Fruit fly (Drosophila melanogaster): Measurements from ENCODE around the gene Jon25Bii.

Jon25Bii gene

DNA sequence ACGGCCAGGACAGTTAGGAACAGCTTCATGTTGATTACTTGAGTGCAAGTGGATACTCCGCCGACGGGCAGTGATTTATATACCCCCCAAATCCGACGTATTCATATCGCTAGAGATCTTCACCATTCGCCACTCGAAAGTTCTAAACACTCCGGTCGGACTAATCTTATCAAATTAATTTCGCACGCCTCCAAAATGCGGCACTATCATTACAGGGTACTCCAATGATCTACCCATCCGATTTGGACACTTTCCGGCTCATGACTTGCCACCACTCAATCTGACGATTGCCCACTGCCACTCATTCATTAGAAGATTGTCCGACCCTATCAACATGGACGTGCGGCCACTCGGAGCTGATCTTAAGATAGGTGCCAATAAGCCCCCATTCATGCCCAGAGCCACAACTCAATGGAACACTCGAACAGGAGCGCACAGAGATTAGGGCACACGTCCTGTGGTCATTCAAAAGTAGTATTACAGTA is at the start of gene Jon25Bii:
Gene Jon25Bii, minus strand, starts transcription at position 51 of the 485 bp plus-strand sequence.
- TF ChIP-seq CG8478 (optimal IDR thresholded peaks at IDR 0.05): no peak
- TF ChIP-seq Dll (optimal IDR thresholded peaks at IDR 0.05): no peak
- TF ChIP-seq psq (optimal IDR thresholded peaks at IDR 0.05): no peak
- TF ChIP-seq pan (optimal IDR thresholded peaks at IDR 0.05): no peak
- no peak for TF ChIP-seq EcR (GFP tag; optimal IDR thresholded peaks at IDR 0.05)
- TF ChIP-seq usp (GFP tag; optimal IDR thresholded peaks at IDR 0.05): no peak

DNA sequence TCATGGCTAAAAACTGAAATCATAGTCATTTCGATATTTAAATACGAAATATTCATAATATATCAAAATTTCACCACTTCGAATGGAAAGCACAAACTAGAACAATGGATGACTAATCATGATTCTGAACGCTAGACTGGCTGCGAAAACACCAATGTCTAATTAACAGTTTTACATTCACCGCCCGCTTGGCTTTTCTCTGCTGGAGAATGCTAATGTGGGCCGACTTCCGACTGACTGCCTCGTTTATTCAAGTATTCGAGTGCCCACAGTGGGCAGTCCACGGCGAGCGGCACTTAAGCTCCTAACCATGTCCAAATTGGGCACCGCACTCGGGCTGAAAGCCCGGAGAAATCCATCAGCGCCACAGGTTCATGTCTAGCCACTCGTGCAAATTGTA is 49.1 kb upstream of the Jon25Bii start:
- TF ChIP-seq psq (optimal IDR thresholded peaks at IDR 0.05) (no peak), EcR (GFP tag; optimal IDR thresholded peaks at IDR 0.05) (no peak), pan (optimal IDR thresholded peaks at IDR 0.05) (no peak), Dll (optimal IDR thresholded peaks at IDR 0.05) (no peak), usp (GFP tag; optimal IDR thresholded peaks at IDR 0.05) (no peak), CG8478 (optimal IDR thresholded peaks at IDR 0.05) (no peak)

DNA sequence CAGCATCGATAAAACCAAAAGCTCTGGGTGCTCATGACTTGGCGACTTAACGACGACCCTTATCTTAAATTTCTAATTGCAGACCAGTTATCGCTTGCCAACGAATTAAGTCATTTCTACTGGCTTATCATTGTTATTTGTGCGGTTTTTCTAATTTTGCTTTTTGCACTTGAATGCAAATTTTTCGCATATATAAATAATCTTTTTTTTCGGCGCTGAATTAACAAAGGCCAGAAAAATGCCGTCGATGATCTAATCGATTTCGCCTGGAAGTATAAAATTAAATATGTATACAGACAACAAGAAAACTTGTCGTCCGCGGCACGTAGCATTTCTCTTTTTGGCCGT is 48.6 kb upstream of the Jon25Bii start:
- TF ChIP-seq usp (GFP tag; optimal IDR thresholded peaks at IDR 0.05): no peak
- no peak for TF ChIP-seq pan (optimal IDR thresholded peaks at IDR 0.05)
- TF ChIP-seq Dll (optimal IDR thresholded peaks at IDR 0.05): no peak
- TF ChIP-seq EcR (GFP tag; optimal IDR thresholded peaks at IDR 0.05): no peak
- TF ChIP-seq psq (optimal IDR thresholded peaks at IDR 0.05): no peak
- no peak for TF ChIP-seq CG8478 (optimal IDR thresholded peaks at IDR 0.05)

DNA sequence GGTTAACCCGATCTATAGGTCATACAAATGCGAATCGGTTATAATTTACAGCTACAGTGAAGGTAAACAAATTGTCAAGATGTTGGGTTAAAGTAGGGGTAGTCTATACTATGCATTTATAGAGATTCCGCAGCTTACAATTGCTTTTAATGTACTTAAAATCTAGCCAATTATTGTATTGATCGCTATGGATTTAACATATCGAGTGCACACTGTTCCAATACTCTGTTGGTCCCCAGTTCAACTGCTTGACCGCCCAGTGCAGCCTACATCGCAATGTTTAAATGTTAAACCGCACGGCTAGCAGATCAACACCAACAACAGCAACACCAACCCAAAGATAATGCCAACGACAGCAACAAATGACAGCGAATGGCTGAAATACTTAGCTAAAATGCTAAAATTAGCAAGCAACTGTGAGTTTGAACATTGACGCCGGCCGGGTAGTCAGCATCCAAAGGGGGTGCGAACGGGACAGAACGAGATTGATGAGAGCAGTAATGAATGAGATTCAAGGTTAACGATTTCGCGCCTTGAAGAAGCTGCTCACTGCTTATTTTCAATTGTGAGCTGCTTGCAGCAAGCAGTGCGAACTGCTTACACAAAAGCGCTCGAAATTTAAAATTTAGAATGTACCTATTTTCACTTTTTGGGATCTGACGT is 48.1 kb upstream of the Jon25Bii start:
- TF ChIP-seq CG8478 (optimal IDR thresholded peaks at IDR 0.05) (peak; percentile 1), Dll (optimal IDR thresholded peaks at IDR 0.05) (no peak), pan (optimal IDR thresholded peaks at IDR 0.05) (no peak)

DNA sequence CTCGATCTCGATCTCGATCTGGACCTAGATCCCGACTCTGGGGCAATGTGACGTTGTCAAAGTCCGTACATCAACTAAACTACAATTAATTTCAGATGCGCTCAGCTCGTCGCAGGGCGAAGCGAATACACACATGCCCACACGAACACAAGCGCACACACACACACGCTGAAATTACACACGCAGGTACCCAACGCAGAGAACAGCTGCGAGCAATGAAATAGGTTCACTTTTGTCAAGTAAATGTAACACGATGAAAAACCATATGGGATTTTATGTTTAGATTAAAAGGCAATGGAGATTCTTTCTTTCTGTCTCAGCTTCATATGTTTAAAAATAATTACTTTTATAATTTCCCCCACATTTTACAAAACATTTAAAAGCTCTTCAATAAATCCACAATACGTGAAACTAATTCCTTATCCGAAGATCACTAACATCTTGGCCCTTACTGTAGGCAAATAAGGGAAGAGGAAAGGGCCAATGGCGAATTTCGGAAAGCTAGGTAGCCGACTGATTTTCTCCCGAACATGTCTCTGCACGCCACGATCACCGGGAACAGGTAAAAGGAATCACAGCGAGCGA is 47.4 kb upstream of the Jon25Bii start:
- TF ChIP-seq EcR (GFP tag; optimal IDR thresholded peaks at IDR 0.05) (no peak), CG8478 (optimal IDR thresholded peaks at IDR 0.05) (no peak), usp (GFP tag; optimal IDR thresholded peaks at IDR 0.05) (no peak), psq (optimal IDR thresholded peaks at IDR 0.05) (no peak), Dll (optimal IDR thresholded peaks at IDR 0.05) (no peak), pan (optimal IDR thresholded peaks at IDR 0.05) (no peak)

DNA sequence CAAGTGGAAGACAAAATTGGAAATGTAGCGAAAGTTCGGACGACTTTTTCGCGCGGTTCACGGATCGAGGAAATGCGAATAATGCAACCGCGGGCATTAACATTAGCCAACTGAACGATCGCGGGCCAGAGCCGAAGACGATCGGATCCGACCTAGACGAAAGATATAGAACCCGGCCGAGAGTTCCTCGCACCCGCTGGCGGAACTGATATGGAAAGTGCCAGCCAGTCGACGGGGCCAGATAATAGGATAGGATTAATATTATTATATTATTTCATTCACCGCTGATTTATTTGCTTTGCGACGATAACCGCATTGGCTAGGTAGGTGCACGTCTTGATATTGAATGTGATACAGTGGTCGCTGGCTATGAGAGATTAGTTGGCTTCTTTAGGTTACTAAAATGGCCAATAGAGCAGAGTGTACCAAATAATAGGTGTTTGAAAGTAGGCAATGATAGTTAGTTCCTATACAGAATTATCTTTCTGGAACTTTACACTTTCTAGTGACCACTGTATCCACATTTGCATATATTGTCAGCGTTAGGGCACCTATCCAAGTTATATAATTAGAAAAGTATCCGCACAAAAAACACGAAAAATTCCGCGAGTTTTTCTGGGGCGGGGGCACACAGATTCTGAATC is 46.6 kb upstream of the Jon25Bii start:
- peak in 1 of 2 experiments; percentile 27 for TF ChIP-seq EcR (GFP tag; optimal IDR thresholded peaks at IDR 0.05)
- TF ChIP-seq pan (optimal IDR thresholded peaks at IDR 0.05): no peak
- TF ChIP-seq CG8478 (optimal IDR thresholded peaks at IDR 0.05): no peak
- TF ChIP-seq Dll (optimal IDR thresholded peaks at IDR 0.05): no peak
- no peak for TF ChIP-seq psq (optimal IDR thresholded peaks at IDR 0.05)
- TF ChIP-seq usp (GFP tag; optimal IDR thresholded peaks at IDR 0.05): no peak

DNA sequence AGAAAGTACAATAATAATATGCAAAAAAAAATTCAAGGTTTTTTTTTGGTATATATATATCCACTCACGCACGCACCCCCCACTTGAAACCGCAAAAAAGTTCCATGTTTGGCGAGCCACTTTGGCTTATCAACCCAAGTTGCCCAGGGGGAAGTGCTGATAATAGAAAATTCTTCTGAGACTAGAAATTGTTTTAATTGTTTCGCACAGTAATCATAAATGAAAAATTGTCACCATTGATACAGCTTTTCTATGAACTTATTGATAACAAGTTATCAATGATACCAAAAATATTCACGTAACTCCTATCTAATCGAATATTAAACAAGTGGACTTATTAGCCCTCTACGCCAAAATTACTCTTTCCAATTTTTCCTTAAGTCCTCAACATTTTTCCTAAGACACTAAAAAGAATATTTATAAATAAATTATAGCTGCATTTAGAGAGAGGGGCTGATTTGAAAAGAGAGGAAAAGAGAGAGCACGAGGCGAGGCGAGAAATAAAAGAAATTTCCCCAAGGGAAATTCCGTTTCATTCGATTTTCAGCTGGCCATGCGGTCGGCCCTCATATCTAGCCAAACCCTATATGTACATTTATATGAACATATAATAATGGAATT is 45.7 kb upstream of the Jon25Bii start:
- TF ChIP-seq psq (optimal IDR thresholded peaks at IDR 0.05): no peak
- no peak for TF ChIP-seq Dll (optimal IDR thresholded peaks at IDR 0.05)
- TF ChIP-seq CG8478 (optimal IDR thresholded peaks at IDR 0.05): no peak
- TF ChIP-seq EcR (GFP tag; optimal IDR thresholded peaks at IDR 0.05): no peak
- TF ChIP-seq pan (optimal IDR thresholded peaks at IDR 0.05): no peak
- TF ChIP-seq usp (GFP tag; optimal IDR thresholded peaks at IDR 0.05): no peak

DNA sequence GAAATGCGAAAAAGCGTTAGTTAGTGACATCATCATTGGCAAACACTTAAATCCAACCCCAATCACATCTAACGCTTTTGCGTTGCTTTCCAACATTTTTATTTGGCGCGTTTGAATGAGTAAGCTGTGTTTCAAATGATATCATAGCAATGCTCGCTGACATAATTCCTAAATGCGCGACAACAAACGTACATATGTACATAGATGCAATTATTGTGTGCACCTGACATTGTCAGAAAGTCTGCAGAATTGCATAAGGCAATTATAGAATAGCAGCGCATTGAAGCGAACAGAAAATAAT is 45.3 kb upstream of the Jon25Bii start:
- TF ChIP-seq EcR (GFP tag; optimal IDR thresholded peaks at IDR 0.05) (no peak), psq (optimal IDR thresholded peaks at IDR 0.05) (no peak), Dll (optimal IDR thresholded peaks at IDR 0.05) (no peak), usp (GFP tag; optimal IDR thresholded peaks at IDR 0.05) (no peak), pan (optimal IDR thresholded peaks at IDR 0.05) (no peak), CG8478 (optimal IDR thresholded peaks at IDR 0.05) (no peak)

DNA sequence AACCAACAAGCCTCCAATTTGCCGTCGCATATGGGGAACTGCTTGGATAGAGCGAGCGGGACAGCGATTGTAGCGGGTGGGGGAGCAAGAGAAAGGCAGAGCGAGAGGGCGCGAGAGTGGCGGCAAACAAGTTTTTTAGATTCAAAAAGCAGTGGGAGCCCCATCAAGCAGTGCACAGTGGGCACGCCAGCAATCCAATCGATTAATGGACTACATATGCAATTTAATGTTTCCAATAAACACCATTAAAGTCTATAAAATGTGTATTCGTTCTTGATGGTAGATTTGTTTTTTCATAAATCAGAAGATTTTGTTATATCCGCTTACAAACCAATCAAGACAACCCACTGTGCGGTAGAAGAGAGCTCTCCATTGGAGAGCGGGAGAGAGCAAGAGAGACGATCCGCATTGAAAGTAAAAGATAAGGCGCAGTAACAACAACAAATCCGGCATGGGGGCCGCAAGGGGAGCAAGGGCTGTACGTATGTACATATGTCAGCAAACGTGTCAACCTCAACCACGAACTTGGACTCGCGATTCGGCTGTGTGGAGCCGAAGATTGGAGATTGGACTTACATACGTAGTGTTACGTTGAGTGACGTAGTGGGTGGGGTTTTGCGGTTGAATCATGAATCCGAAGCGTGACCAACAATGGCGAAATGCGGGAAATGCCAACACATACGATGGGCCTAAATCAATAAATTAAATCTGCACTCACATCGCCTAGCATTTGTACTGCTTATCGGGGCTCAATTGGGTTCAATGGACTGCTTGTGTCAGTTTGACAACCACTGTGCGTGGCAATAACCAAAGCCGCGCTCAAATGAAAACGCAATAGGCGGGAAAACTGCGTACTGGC is 44.7 kb upstream of the Jon25Bii start:
- TF ChIP-seq CG8478 (optimal IDR thresholded peaks at IDR 0.05) (peak; percentile 64), usp (GFP tag; optimal IDR thresholded peaks at IDR 0.05) (no peak), Dll (optimal IDR thresholded peaks at IDR 0.05) (no peak), pan (optimal IDR thresholded peaks at IDR 0.05) (no peak), EcR (GFP tag; optimal IDR thresholded peaks at IDR 0.05) (peak in 1 of 2 experiments; percentile 67), psq (optimal IDR thresholded peaks at IDR 0.05) (no peak)

DNA sequence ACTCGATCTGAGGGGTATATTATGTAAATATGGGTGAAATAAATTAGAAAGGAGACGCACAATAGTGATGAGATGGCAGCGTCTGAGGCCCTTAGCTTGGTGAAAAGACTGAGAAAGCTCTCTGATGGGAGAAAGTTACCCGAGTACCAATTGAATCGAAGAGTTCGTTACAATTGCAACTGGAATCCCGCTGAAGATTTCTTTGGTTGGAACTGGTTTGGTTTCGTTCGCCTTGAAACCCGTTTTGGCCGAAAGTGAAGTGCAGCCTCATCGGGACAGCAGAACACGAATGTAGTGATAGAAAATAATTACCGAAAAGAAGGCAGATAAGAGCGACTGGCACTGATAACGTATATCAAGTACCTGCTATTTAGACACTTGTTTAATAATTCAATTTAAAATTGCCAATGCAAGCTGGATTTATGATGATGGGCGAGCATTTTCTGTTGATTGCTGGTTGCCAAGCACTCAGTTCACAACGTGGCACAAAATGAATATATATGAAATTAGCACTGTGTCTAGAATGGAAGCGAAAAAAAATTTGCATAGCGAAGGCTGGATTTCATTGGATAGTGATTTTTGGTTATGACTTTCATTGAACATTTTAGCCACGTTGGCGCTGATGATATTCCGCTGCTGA is 43.5 kb upstream of the Jon25Bii start:
- no peak for TF ChIP-seq pan (optimal IDR thresholded peaks at IDR 0.05)
- no peak for TF ChIP-seq CG8478 (optimal IDR thresholded peaks at IDR 0.05)
- no peak for TF ChIP-seq psq (optimal IDR thresholded peaks at IDR 0.05)
- no peak for TF ChIP-seq EcR (GFP tag; optimal IDR thresholded peaks at IDR 0.05)
- no peak for TF ChIP-seq Dll (optimal IDR thresholded peaks at IDR 0.05)
- no peak for TF ChIP-seq usp (GFP tag; optimal IDR thresholded peaks at IDR 0.05)

DNA sequence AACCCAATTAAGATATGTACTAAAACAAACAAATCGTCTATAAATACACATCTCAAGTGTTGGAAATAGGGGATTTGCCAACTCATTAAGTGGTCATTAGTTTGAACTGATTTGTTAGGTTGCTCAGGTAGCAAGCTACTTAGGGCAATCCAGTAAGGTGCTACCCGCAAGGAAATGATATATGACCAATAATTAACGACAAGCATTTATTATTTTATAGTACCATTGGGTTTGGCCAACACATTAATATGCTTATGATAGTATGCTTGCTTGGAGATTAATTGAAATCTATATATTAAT is 42.9 kb upstream of the Jon25Bii start:
- TF ChIP-seq psq (optimal IDR thresholded peaks at IDR 0.05): no peak
- no peak for TF ChIP-seq Dll (optimal IDR thresholded peaks at IDR 0.05)
- TF ChIP-seq usp (GFP tag; optimal IDR thresholded peaks at IDR 0.05): no peak
- no peak for TF ChIP-seq pan (optimal IDR thresholded peaks at IDR 0.05)
- no peak for TF ChIP-seq EcR (GFP tag; optimal IDR thresholded peaks at IDR 0.05)
- TF ChIP-seq CG8478 (optimal IDR thresholded peaks at IDR 0.05): no peak

Measured in whole organism.